Fruit fly (Drosophila melanogaster) whole organism, embryonic: Measurements from ENCODE around the gene CG10621.
A peak's percentile ranks its signal among the peaks of the same experiment; 100 is the strongest.

Experiments used
- CG11560 ChIP-seq: fragments of 200-800 bp; sonication (Bioruptor generic); IDR thresholded peaks from 3 replicates; pipeline ENCODE4 v1.3.6; 2022; ENCODE audit warnings: missing biosample characterization, missing genetic modification characterization
- CG1233 ChIP-seq: fragments of 200-800 bp; sonication (Bioruptor generic); optimal IDR thresholded peaks from 4 replicates; lab custom pipeline; 2018; ENCODE audit warnings: missing biosample characterization, mild to moderate bottlenecking, missing genetic modification characterization
- CG12659 ChIP-seq: fragments of 200-800 bp; sonication (Bioruptor generic); optimal IDR thresholded peaks from 3 replicates; lab custom pipeline; 2017; ENCODE audit warnings: mild to moderate bottlenecking, missing biosample characterization, missing genetic modification reagents, missing genetic modification characterization
- CG14710 ChIP-seq: fragments of 200-800 bp; sonication (Bioruptor generic); optimal IDR thresholded peaks from 3 replicates; lab custom pipeline; 2019; ENCODE audit warnings: missing biosample characterization, mild to moderate bottlenecking, missing genetic modification characterization, moderate library complexity
- CG15269 ChIP-seq: fragments of 200-800 bp; sonication (Bioruptor generic); optimal IDR thresholded peaks from 2 replicates; lab custom pipeline; 2018; ENCODE audit warnings: missing biosample characterization, mild to moderate bottlenecking, missing genetic modification characterization, moderate library complexity
- CG15514 ChIP-seq: fragments of 200-800 bp; sonication (Bioruptor generic); optimal IDR thresholded peaks from 3 replicates; lab custom pipeline; 2017; ENCODE audit warnings: missing biosample characterization, missing genetic modification characterization, mild to moderate bottlenecking, moderate library complexity, missing genetic modification reagents
- CG2116 ChIP-seq: fragments of 200-800 bp; sonication (Bioruptor generic); optimal IDR thresholded peaks from 3 replicates; lab custom pipeline; 2018; ENCODE audit warnings: missing biosample characterization, mild to moderate bottlenecking, missing genetic modification characterization
- CG2199 ChIP-seq: fragments of 200-800 bp; sonication (Bioruptor generic); IDR thresholded peaks from 3 replicates; pipeline ENCODE4 v1.3.6; 2022; ENCODE audit warnings: missing biosample characterization, missing genetic modification characterization
- CG4282 ChIP-seq: fragments of 200-800 bp; sonication (Bioruptor generic); optimal IDR thresholded peaks from 2 replicates; lab custom pipeline; 2016; ENCODE audit warnings: missing biosample characterization, missing genetic modification characterization
- CG4707 ChIP-seq: fragments of 200-800 bp; sonication (Bioruptor generic); optimal IDR thresholded peaks from 2 replicates; lab custom pipeline; 2018; ENCODE audit warnings: missing biosample characterization, mild to moderate bottlenecking, missing genetic modification characterization, moderate library complexity
- CG6254 ChIP-seq: fragments of 200-800 bp; sonication (Bioruptor generic); optimal IDR thresholded peaks from 3 replicates; lab custom pipeline; 2017; ENCODE audit warnings: mild to moderate bottlenecking, missing biosample characterization, missing genetic modification reagents, missing genetic modification characterization
- CG6683 ChIP-seq: fragments of 200-800 bp; sonication (Bioruptor generic); optimal IDR thresholded peaks from 2 replicates; lab custom pipeline; 2017; ENCODE audit warnings: missing biosample characterization, mild to moderate bottlenecking, missing genetic modification characterization, missing genetic modification reagents
- CG7928 ChIP-seq: fragments of 200-800 bp; sonication (Bioruptor generic); optimal IDR thresholded peaks from 2 replicates; lab custom pipeline; 2017; ENCODE audit warnings: missing biosample characterization, mild to moderate bottlenecking, missing genetic modification characterization
- CG9437 ChIP-seq: fragments of 200-800 bp; sonication (Bioruptor generic); optimal IDR thresholded peaks from 2 replicates; lab custom pipeline; 2018; ENCODE audit warnings: missing biosample characterization, mild to moderate bottlenecking, missing genetic modification characterization
- CG9797 ChIP-seq: fragments of 200-800 bp; sonication (Bioruptor generic); optimal IDR thresholded peaks from 3 replicates; lab custom pipeline; 2018; ENCODE audit warnings: missing biosample characterization, mild to moderate bottlenecking, missing genetic modification characterization
- CkIIα-i1 ChIP-seq: fragments of 200-800 bp; sonication (Bioruptor generic); IDR thresholded peaks from 2 replicates; pipeline ENCODE4 v1.3.6; 2022; ENCODE audit warnings: missing biosample characterization, missing genetic modification characterization
- D ChIP-seq, 2 experiments: fragments of 200-800 bp in 1 of 2; fragments of >200 bp in 1 of 2; sonication (Bioruptor generic) in 1 of 2; optimal IDR thresholded peaks; 2 replicates in 1 of 2; 3 replicates in 1 of 2; lab custom pipeline; 2017; ENCODE audit warnings: mild to moderate bottlenecking in 1 of 2, missing biosample characterization in 1 of 2, missing genetic modification characterization in 1 of 2, missing genetic modification reagents in 1 of 2
- D19A ChIP-seq: fragments of 200-800 bp; optimal IDR thresholded peaks from 3 replicates; lab custom pipeline; 2019; ENCODE audit warnings: missing biosample characterization, mild to moderate bottlenecking, missing genetic modification characterization, moderate library complexity
- Dip2 ChIP-seq: fragments of 200-800 bp; sonication (Bioruptor generic); IDR thresholded peaks from 2 replicates; pipeline ENCODE4 v1.3.6; 2022; ENCODE audit warnings: missing biosample characterization, missing genetic modification characterization
- Dp ChIP-seq: fragments of 200-800 bp; sonication (Bioruptor generic); optimal IDR thresholded peaks from 2 replicates; lab custom pipeline; 2018; ENCODE audit warnings: missing biosample characterization, mild to moderate bottlenecking, missing genetic modification characterization, moderate library complexity
- Dref ChIP-seq: fragments of 200-800 bp; sonication (Bioruptor generic); IDR thresholded peaks from 2 replicates; pipeline ENCODE4 v1.3.6; 2022; ENCODE audit warnings: missing biosample characterization, missing genetic modification characterization
- Hsf ChIP-seq: fragments of 200-800 bp; sonication (Bioruptor generic); optimal IDR thresholded peaks from 3 replicates; lab custom pipeline; 2016; ENCODE audit warnings: missing biosample characterization, missing genetic modification characterization
- Mad ChIP-seq: fragments of 200-800 bp; sonication (Bioruptor generic); optimal IDR thresholded peaks from 2 replicates; lab custom pipeline; 2016; ENCODE audit warnings: missing biosample characterization, missing genetic modification characterization
- NC2α ChIP-seq: fragments of 200-800 bp; sonication (Bioruptor generic); optimal IDR thresholded peaks from 2 replicates; lab custom pipeline; 2016; ENCODE audit warnings: missing biosample characterization, missing genetic modification characterization
- Neu2 ChIP-seq: fragments of 200-800 bp; sonication (Bioruptor generic); optimal IDR thresholded peaks from 3 replicates; lab custom pipeline; 2016; ENCODE audit warnings: missing biosample characterization, missing genetic modification characterization, borderline replicate concordance
- Poxn ChIP-seq: fragments of 200-800 bp; sonication (Bioruptor generic); IDR thresholded peaks from 2 replicates; pipeline ENCODE4 v1.3.6; 2022; ENCODE audit warnings: missing biosample characterization, missing genetic modification characterization
- Ptx1 ChIP-seq: fragments of 200-800 bp; sonication (Bioruptor generic); IDR thresholded peaks from 2 replicates; pipeline ENCODE4 v1.3.6; 2022; ENCODE audit warnings: missing biosample characterization, missing genetic modification characterization
- Scr ChIP-seq: fragments of 200-800 bp; sonication (Bioruptor generic); IDR thresholded peaks from 2 replicates; pipeline ENCODE4 v1.3.6; 2022; ENCODE audit warnings: missing biosample characterization, missing genetic modification characterization; ENCODE audit not compliant: partially characterized antibody
- Sry-δ ChIP-seq: fragments of 200-800 bp; sonication (Bioruptor generic); optimal IDR thresholded peaks from 2 replicates; lab custom pipeline; 2016; ENCODE audit warnings: missing biosample characterization, missing genetic modification characterization
- Stat92E ChIP-seq, 3 experiments: fragments of >200 bp in 2 of 3; fragments of 200-800 bp in 1 of 3; sonication (Bioruptor generic) in 1 of 3; optimal IDR thresholded peaks; 2 replicates each; lab custom pipeline; 2017 to 2019; ENCODE audit warnings: missing biosample characterization in 3 of 3, missing genetic modification characterization in 3 of 3, mild to moderate bottlenecking in 1 of 3, moderate library complexity in 1 of 3
- ap ChIP-seq: fragments of 200-800 bp; sonication (Bioruptor generic); IDR thresholded peaks from 2 replicates; pipeline ENCODE4 v1.3.6; 2022; ENCODE audit warnings: missing biosample characterization, missing genetic modification characterization
- ara ChIP-seq: fragments of 200-800 bp; sonication (Bioruptor generic); IDR thresholded peaks from 2 replicates; pipeline ENCODE4 v1.3.6; 2022; ENCODE audit warnings: missing biosample characterization, missing genetic modification characterization
- cas ChIP-seq: fragments of 200-800 bp; sonication (Bioruptor generic); IDR thresholded peaks from 2 replicates; pipeline ENCODE4 v1.3.6; 2022; ENCODE audit warnings: missing biosample characterization, missing genetic modification characterization
- croc ChIP-seq: fragments of 200-800 bp; sonication (Bioruptor generic); conservative IDR thresholded peaks from 3 replicates; pipeline ENCODE4 v1.3.6; 2022; ENCODE audit warnings: missing biosample characterization, missing genetic modification characterization
- crol ChIP-seq: fragments of 200-800 bp; sonication (Bioruptor generic); IDR thresholded peaks from 2 replicates; pipeline ENCODE4 v1.3.6; 2022; ENCODE audit warnings: missing biosample characterization, missing genetic modification characterization
- crp ChIP-seq, 2 experiments: fragments of 200-800 bp; sonication (Bioruptor generic); optimal IDR thresholded peaks; 2 replicates in 1 of 2; 3 replicates in 1 of 2; lab custom pipeline; 2017; ENCODE audit warnings: missing biosample characterization in 2 of 2, missing genetic modification characterization in 2 of 2, mild to moderate bottlenecking in 1 of 2, moderate library complexity in 1 of 2
- dan ChIP-seq: fragments of 200-800 bp; sonication (Bioruptor generic); IDR thresholded peaks from 2 replicates; pipeline ENCODE4 v1.3.6; 2022; ENCODE audit warnings: missing biosample characterization, missing genetic modification characterization
- dmrt11E ChIP-seq: fragments of 200-800 bp; sonication (Bioruptor generic); optimal IDR thresholded peaks from 3 replicates; lab custom pipeline; 2018; ENCODE audit warnings: missing biosample characterization, mild to moderate bottlenecking, missing genetic modification characterization, moderate library complexity
- dpn ChIP-seq, 2 experiments: fragments of 200-800 bp; sonication (Bioruptor generic); optimal IDR thresholded peaks; 3 replicates each; lab custom pipeline; 2016; ENCODE audit warnings: missing biosample characterization in 2 of 2, missing genetic modification characterization in 2 of 2
- hkb ChIP-seq, 2 experiments: fragments of 200-800 bp in 1 of 2; fragments of >200 bp in 1 of 2; sonication (Bioruptor generic) in 1 of 2; IDR thresholded peaks in 1 of 2; optimal IDR thresholded peaks in 1 of 2; 2 replicates each; pipeline versions ENCODE4 v1.3.6 to Lab custom; 2017 to 2022; ENCODE audit warnings: missing biosample characterization in 1 of 2, missing genetic modification characterization in 1 of 2
- knrl ChIP-seq: fragments of 200-800 bp; sonication (Bioruptor generic); IDR thresholded peaks from 3 replicates; pipeline ENCODE4 v1.3.6; 2022; ENCODE audit warnings: missing biosample characterization, missing genetic modification characterization; ENCODE audit not compliant: partially characterized antibody
- onecut ChIP-seq: fragments of 200-800 bp; sonication (Bioruptor generic); IDR thresholded peaks from 2 replicates; pipeline ENCODE4 v1.3.6; 2022; ENCODE audit warnings: missing biosample characterization, missing genetic modification characterization
- pho ChIP-seq: fragments of 200-800 bp; sonication (Bioruptor generic); optimal IDR thresholded peaks from 2 replicates; lab custom pipeline; 2016; ENCODE audit warnings: missing biosample characterization, missing genetic modification characterization
- prd ChIP-seq, 3 experiments: fragments of >200 bp in 2 of 3; fragments of 200-800 bp in 1 of 3; sonication (Bioruptor generic) in 1 of 3; optimal IDR thresholded peaks in 2 of 3; IDR thresholded peaks in 1 of 3; 2 replicates in 2 of 3; 3 replicates in 1 of 3; pipeline versions ENCODE4 v1.3.6 to Lab custom; 2017 to 2022; ENCODE audit warnings: missing biosample characterization in 1 of 3, missing genetic modification characterization in 1 of 3
- pzg ChIP-seq: fragments of 200-800 bp; sonication (Bioruptor generic); optimal IDR thresholded peaks from 3 replicates; lab custom pipeline; 2018; ENCODE audit warnings: missing biosample characterization, mild to moderate bottlenecking, missing genetic modification characterization, moderate library complexity
- so ChIP-seq: fragments of 200-800 bp; sonication (Bioruptor generic); IDR thresholded peaks from 3 replicates; pipeline ENCODE4 v1.3.6; 2022; ENCODE audit warnings: missing biosample characterization, missing genetic modification characterization
- sug ChIP-seq: fragments of 200-800 bp; optimal IDR thresholded peaks from 2 replicates; lab custom pipeline; 2019; ENCODE audit warnings: missing biosample characterization, mild to moderate bottlenecking, missing genetic modification characterization, moderate library complexity
- tll ChIP-seq, 2 experiments: fragments of 200-800 bp in 1 of 2; fragments of >200 bp in 1 of 2; sonication (Bioruptor generic) in 1 of 2; optimal IDR thresholded peaks; 2 replicates each; lab custom pipeline; 2017 to 2019; ENCODE audit warnings: missing biosample characterization in 2 of 2, missing genetic modification characterization in 2 of 2, mild to moderate bottlenecking in 1 of 2, moderate library complexity in 1 of 2
- ttk ChIP-seq: fragments of 200-800 bp; sonication (Bioruptor generic); IDR thresholded peaks from 2 replicates; pipeline ENCODE4 v2.1.2; 2022; ENCODE audit warnings: missing biosample characterization, missing genetic modification characterization

The CG10621 gene

dm6 chr2L:18921246-18921645, 33.0 kb downstream of the CG10621 start (continued):
- TF ChIP-seq Sry-δ (GFP tag; lab: Kevin White, UChicago) (no peak), CG15269 (tag; lab: Kevin White, UChicago) (peak; percentile 34), Scr (GFP tag; lab: Robert Waterston, UW) (no peak), Hsf (GFP tag; lab: Kevin White, UChicago) (peak; percentile 49), pzg (GFP tag; lab: Kevin White, UChicago) (no peak), CG15514 (no peak), crol (no peak), prd (optimal IDR thresholded peaks at IDR 0.05; lab: Kevin White, UChicago) (no peak), prd (GFP tag; IDR thresholded peaks at IDR 0.05; lab: Robert Waterston, UW) (peak; percentile 82), D19A (peak; percentile 67), Dip2 (GFP tag; lab: Robert Waterston, UW) (no peak), dpn (GFP tag; optimal IDR thresholded peaks at IDR 0.05; lab: Kevin White, UChicago) (peak in 1 of 2 experiments; percentile 29), Mad (GFP tag; lab: Kevin White, UChicago) (no peak), sug (tag; lab: Kevin White, UChicago) (no peak), CG12659 (GFP tag; lab: Kevin White, UChicago) (no peak), CG4282 (no peak), crp (GFP tag; optimal IDR thresholded peaks at IDR 0.05; lab: Kevin White, UChicago) (no peak), Ptx1 (no peak; the same call in 1 of the 2 replicates), tll (GFP tag; optimal IDR thresholded peaks at IDR 0.05; lab: Kevin White, UChicago) (peak in 1 of 2 experiments; percentile 66), Dref (GFP tag; lab: Robert Waterston, UW) (no peak), pho (GFP tag; lab: Kevin White, UChicago) (no peak), Poxn (GFP tag; lab: Robert Waterston, UW) (no peak), CG9797 (GFP tag; lab: Kevin White, UChicago) (no peak), ara (GFP tag; lab: Robert Waterston, UW) (peak; percentile 69), hkb (optimal IDR thresholded peaks at IDR 0.05; lab: Kevin White, UChicago) (no peak), hkb (GFP tag; IDR thresholded peaks at IDR 0.05; lab: Robert Waterston, UW) (peak; percentile 54; the same call in 1 of the 2 replicates), CG6254 (GFP tag; lab: Kevin White, UChicago) (peak; percentile 57), so (GFP tag; lab: Robert Waterston, UW) (no peak), knrl (GFP tag; lab: Robert Waterston, UW) (no peak), D (optimal IDR thresholded peaks at IDR 0.05; lab: Kevin White, UChicago) (no peak), D (GFP tag; optimal IDR thresholded peaks at IDR 0.05; lab: Kevin White, UChicago) (peak; percentile 71), CG2199 (0 out of 3 replicates have a peak, but pooled peaks have one; percentile 25), CG6683 (GFP tag; lab: Kevin White, UChicago) (no peak), CG2116 (GFP tag; lab: Kevin White, UChicago) (no peak), CkIIα-i1 (GFP tag; lab: Robert Waterston, UW) (no peak), ap (GFP tag; lab: Robert Waterston, UW) (no peak), CG14710 (tag; lab: Kevin White, UChicago) (peak; percentile 79), dan (GFP tag; lab: Robert Waterston, UW) (no peak), Neu2 (GFP tag; lab: Kevin White, UChicago) (no peak), CG11560 (tag; lab: Robert Waterston, UW) (no peak), CG4707 (GFP tag; lab: Kevin White, UChicago) (peak; percentile 6), CG9437 (GFP tag; lab: Kevin White, UChicago) (no peak), NC2α (GFP tag; lab: Kevin White, UChicago) (peak; percentile 11), Stat92E (GFP tag; optimal IDR thresholded peaks at IDR 0.05; lab: Kevin White, UChicago) (no peak), CG7928 (GFP tag; lab: Kevin White, UChicago) (no peak), croc (no peak), CG1233 (peak; percentile 54), dmrt11E (tag; lab: Kevin White, UChicago) (peak; percentile 89), onecut (GFP tag; lab: Robert Waterston, UW) (no peak), ttk (GFP tag; lab: Robert Waterston, UW) (no peak), cas (GFP tag; lab: Robert Waterston, UW) (no peak), Dp (GFP tag; lab: Kevin White, UChicago) (no peak)
